Fruit fly (Drosophila melanogaster): ENCODE results near the gene Hacd2.

DNA sequence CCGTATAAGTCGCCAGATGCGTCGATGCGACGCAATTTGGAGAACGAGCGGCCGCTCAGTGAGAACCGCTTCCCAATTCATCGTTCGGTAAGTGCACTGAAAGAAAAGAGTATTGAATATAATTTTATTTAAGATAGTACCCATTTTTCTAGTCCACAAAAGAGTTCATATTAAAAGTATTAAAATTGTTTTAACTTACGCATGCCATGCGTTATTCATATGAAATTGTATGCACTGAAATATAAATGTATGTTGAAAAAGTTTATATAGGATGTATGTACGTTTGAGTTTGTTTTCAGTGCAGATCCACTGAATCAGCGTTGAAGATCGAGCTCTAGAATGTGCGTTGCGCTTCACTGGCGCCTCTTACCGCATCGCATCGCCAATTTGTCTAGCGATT, 45.9 kb downstream of the Hacd2 start:
- no peak for TF ChIP-seq cic (GFP tag; optimal IDR thresholded peaks at IDR 0.05)
- TF ChIP-seq tj (GFP tag; optimal IDR thresholded peaks at IDR 0.05) = no peak
- TF ChIP-seq Mnt (GFP tag; optimal IDR thresholded peaks at IDR 0.05) = no peak
- no peak for TF ChIP-seq ovo (GFP tag; optimal IDR thresholded peaks at IDR 0.05)
- TF ChIP-seq CG5204 (GFP tag; optimal IDR thresholded peaks at IDR 0.05) = peak; percentile 7
- TF ChIP-seq toe (GFP tag; optimal IDR thresholded peaks at IDR 0.05) = peak; percentile 37
- no peak for TF ChIP-seq CG1620 (GFP tag; optimal IDR thresholded peaks at IDR 0.05)
